Worm (Caenorhabditis elegans) whole organism, L4/young adult: ENCODE measurements around the gene far-8.

Source experiments
- W03F9.2 ChIP-seq: fragments of 150-350 bp; optimal IDR thresholded peaks from 2 replicates; lab custom pipeline; 2014; ENCODE audit warnings: missing biosample characterization, missing genetic modification characterization
- dao-5 ChIP-seq: sonication (generic microtip); optimal IDR thresholded peaks from 2 replicates; lab custom pipeline; 2016; ENCODE audit warnings: missing genotype, missing genetic modification characterization, moderate library complexity, missing compliant biosample characterization
- him-1 ChIP-seq: sonication (generic microtip); optimal IDR thresholded peaks from 2 replicates; lab custom pipeline; 2016; ENCODE audit warnings: missing genotype, missing genetic modification reagents, missing genetic modification characterization, missing compliant biosample characterization

Gene far-8

ce11 chrIII:835208-835607, 7.5 kb upstream of the far-8 start:
- TF ChIP-seq W03F9.2 (tag; lab: Kevin White, UChicago) (no peak), dao-5 (no peak), him-1 (no peak)

- TF ChIP-seq him-1 (peak; percentile 81), W03F9.2 (tag; lab: Kevin White, UChicago) (peak; percentile 1), dao-5 (peak; percentile 60)
These were observed 6.9 kb upstream of the far-8 start for ce11 chrIII:835713-836278.

- TF ChIP-seq W03F9.2 (tag; lab: Kevin White, UChicago) (no peak), him-1 (no peak), dao-5 (no peak)
These were observed 3.2 kb upstream of the far-8 start, which contains the start of gene dos-3 for ce11 chrIII:839491-839890. Gene dos-3 (minus strand): TSS chrIII:839591.

DNA sequence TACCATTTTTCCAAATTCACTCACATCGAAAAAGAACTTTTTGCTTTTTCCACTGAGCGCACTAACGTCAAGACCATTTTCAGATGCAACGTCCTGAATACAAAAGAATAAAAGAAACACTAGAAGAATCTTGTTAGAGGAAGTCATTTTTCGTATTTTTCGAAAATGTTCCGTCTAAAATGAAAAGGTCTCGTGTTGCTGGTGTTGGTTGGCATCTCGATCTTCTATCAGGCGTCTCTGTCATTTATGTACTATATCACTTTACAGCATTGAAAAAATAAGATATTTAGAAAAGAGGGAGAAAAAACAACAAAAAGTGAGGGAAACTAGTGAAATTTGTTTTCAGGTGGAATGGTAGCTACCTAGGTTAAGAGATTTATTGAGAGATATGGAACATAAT, 1.6 kb upstream of the far-8 start, which contains the start of gene K02F3.9:
Gene K02F3.9 (minus strand): TSS at position 190 of the 400 bp plus-strand sequence.
- no peak for TF ChIP-seq him-1
- no peak for TF ChIP-seq W03F9.2 (tag; lab: Kevin White, UChicago)
- no peak for TF ChIP-seq dao-5

DNA sequence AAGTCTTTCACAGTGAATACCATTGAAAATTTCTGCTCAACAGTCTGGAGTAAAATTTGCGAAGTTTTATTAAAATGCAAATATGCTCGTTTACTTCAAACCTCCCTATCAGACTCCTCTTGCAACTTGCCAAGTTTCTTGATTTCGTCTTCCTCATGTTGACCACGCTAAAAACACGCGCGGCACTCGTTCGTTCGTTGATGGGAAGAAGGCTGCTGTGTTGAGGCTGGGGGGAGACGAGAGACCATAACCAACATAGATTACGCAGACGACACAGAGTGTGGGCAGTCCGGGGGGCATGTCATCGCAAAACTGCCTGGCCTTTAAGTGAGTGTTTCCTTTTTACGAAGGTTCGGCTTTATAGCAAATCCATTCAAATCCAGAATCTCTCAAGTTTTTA, 1.3 kb downstream of the far-8 start:
- TF ChIP-seq him-1 = no peak
- no peak for TF ChIP-seq W03F9.2 (tag; lab: Kevin White, UChicago)
- no peak for TF ChIP-seq dao-5

ce11 chrIII:844577-844976, 1.8 kb downstream of the far-8 start:
- TF ChIP-seq W03F9.2 (tag; lab: Kevin White, UChicago) = no peak
- no peak for TF ChIP-seq dao-5
- TF ChIP-seq him-1 = no peak

- TF ChIP-seq him-1 = no peak
- no peak for TF ChIP-seq W03F9.2 (tag; lab: Kevin White, UChicago)
- TF ChIP-seq dao-5 = no peak
These were observed 2.8 kb downstream of the far-8 start, which contains the start of gene K02F3.2 for ce11 chrIII:845485-845884. Gene K02F3.2 (plus strand): TSS chrIII:845841.

ce11 chrIII:852296-852695, 9.6 kb downstream of the far-8 start, which contains the start of gene moma-1:
Gene moma-1 (minus strand): TSS chrIII:852396.
- TF ChIP-seq dao-5 (no peak), W03F9.2 (tag; lab: Kevin White, UChicago) (no peak), him-1 (no peak)

DNA sequence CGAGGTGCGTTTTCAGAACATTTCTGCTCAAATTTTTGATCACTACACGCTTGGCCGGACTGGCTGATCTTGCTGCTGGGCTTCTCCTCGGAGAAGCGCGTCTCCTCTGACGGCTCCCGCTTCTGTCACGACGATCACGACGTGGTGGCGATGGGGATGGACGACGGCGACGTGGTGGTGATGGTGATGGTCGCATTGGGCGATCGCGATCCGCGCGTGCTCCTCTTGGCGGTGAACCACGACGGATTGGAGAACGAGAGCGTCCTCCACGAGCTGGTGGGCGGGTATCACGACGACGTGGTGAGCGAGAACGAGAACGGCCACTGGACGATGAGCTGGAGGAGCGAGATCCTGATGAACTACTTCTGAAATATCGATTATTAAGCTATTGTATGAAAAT, 10.7 kb downstream of the far-8 start:
- no peak for TF ChIP-seq him-1
- no peak for TF ChIP-seq W03F9.2 (tag; lab: Kevin White, UChicago)
- no peak for TF ChIP-seq dao-5

DNA sequence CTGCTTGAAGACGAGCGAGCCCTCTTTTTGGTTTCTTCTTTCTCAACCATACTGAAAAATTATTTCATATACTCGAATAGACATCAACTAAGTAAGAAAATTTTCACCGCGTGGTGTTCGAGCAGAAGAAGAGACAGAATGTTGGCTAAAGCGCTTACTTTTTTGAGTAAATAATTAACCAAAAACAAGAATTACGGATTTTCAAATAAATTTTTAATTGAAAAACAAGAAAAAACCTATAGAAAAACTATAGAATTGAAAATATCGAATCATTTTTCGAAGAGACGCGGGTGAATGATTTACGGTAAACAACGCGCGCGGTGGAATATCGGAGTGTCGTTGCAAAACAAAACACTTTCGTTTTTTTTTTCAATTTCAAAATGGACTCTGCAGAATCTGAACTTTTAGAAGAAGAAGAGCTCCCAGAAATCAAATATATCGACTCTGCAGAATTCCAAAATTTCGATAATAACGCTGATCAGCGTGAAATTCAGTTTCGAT, 11.2 kb downstream of the far-8 start, which contains the start of the genes rnp-5 and tag-51:
Gene rnp-5 (minus strand): TSS at position 51 of the 501 bp plus-strand sequence.
Gene tag-51 (plus strand): TSS at position 363 of the 501 bp plus-strand sequence.
- no peak for TF ChIP-seq him-1
- TF ChIP-seq dao-5 = no peak
- TF ChIP-seq W03F9.2 (tag; lab: Kevin White, UChicago) = no peak

ce11 chrIII:856260-856659, 13.5 kb downstream of the far-8 start, which contains the start of gene K02F3.12:
Gene K02F3.12 (plus strand): TSS chrIII:856560.
- TF ChIP-seq dao-5 (no peak), him-1 (no peak)

DNA sequence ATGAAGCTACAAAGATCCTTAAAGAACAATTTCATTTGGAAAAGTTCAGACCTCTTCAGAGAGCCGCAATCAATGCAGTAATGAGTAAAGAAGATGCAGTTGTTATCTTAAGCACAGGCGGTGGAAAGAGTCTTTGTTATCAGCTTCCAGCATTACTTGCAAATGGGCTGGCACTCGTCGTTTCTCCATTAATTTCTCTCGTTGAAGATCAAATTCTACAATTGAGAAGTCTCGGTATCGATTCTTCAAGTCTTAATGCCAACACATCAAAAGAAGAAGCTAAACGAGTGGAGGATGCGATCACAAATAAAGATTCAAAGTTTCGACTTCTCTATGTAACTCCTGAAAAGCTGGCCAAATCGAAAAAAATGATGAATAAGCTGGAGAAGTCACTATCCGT, 14.2 kb downstream of the far-8 start:
- TF ChIP-seq him-1 = no peak
- no peak for TF ChIP-seq dao-5
- TF ChIP-seq W03F9.2 (tag; lab: Kevin White, UChicago) = no peak

DNA sequence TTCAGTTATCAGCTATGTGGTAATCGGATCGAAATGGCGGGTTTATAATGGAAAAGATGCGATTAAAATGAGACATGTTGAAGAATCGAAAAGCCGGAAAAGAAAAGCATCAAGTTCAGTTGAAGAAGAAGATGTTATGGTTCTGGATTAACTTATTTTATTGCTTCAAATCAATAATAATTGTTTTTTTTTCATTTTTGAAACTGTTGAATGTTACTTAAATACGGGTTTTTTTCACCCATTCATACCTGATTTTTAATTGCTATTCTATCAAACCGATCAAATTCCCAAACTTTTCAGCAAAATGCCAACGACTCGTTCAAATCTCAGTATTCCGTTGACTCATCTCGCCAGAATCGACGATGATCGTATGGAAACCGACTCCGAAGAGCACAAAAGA, 17.2 kb downstream of the far-8 start, which contains the start of gene exos-4.2:
Gene exos-4.2 (plus strand): TSS at position 301 of the 400 bp plus-strand sequence.
- TF ChIP-seq W03F9.2 (tag; lab: Kevin White, UChicago) = no peak
- no peak for TF ChIP-seq dao-5
- no peak for TF ChIP-seq him-1

ce11 chrIII:861819-862356, 19.2 kb downstream of the far-8 start, which contains the start of gene arx-4:
Gene arx-4 (plus strand): TSS chrIII:862306.
- no peak for TF ChIP-seq W03F9.2 (tag; lab: Kevin White, UChicago)
- no peak for TF ChIP-seq him-1
- no peak for TF ChIP-seq dao-5

DNA sequence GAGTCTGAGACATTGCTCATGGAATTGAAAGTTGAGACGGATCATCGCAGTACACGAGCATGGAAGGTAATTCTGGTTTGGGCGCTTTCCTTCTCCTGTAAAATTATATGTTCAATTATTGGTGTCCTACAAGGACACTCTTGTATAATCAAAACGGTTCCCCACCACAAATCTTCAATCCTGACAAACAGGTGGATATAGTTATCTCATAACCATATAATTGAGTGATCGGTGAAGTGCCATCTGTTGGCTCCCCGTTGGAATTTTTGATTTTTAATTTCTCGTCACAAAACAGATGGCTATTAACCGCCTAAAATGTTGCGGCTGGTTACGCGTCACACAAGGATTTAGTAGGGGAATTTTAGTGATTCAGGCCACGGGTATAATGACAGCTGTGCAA, 26.1 kb downstream of the far-8 start:
- TF ChIP-seq him-1 = no peak
- TF ChIP-seq dao-5 = no peak
- no peak for TF ChIP-seq W03F9.2 (tag; lab: Kevin White, UChicago)
